Fruit fly (Drosophila melanogaster): ENCODE measurements around the gene Gr93b.

Gene Gr93b

DNA sequence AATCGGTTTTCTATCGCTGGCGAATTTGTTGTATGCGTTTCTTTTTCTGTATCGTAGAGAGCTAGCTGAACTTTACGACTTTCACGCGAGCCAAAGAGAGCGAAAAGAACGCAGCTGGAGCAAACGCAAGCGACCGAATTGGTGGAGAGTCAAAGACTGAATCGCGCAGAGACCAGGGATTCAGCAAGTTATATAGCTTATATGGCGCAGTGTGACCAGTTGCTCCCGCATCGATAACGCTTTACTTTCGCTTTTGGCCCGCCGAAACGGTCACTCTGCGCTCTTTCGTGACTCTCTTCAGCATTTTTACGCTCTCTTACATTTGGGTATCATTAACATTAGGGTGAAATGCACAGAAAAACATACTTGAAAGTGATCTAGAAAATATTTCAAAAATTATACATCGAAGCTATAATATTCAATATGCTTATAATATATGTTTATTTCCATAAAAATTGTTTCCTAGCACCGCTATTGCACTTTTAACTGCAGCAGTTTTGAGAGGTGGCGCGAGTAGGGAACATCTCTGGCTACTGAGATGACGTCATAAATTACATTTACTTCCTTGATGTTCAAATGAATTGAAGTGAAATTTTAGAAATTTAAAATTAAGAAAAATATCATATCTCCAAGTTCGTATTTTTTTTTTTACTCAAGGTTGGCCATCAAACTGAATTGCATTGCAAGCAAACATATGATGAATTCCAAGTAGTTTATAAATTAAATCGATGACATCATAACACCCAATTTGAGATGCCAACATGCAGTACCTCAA is 12.7 kb upstream of the Gr93b start, which contains the start of gene glec (continued):
- peak; percentile 27 for TF ChIP-seq grau (tag; optimal IDR thresholded peaks at IDR 0.05)
- TF ChIP-seq CG31224 (GFP tag; IDR thresholded peaks at IDR 0.05): 0 out of 2 replicates have a peak, but pooled peaks have one; percentile 5
- TF ChIP-seq pho (GFP tag; optimal IDR thresholded peaks at IDR 0.05): no peak
- peak; percentile 45; the same call in 1 of the 2 replicates for TF ChIP-seq ara (GFP tag; IDR thresholded peaks at IDR 0.05)
- peak; percentile 7 for TF ChIP-seq CG1792 (GFP tag; optimal IDR thresholded peaks at IDR 0.05)
- no peak for TF ChIP-seq Hand (GFP tag; optimal IDR thresholded peaks at IDR 0.05)
- TF ChIP-seq crol (GFP tag; IDR thresholded peaks at IDR 0.05): peak; percentile 18; the same call in 1 of the 2 replicates
- 0 out of 2 replicates have a peak, but pooled peaks have one; percentile 6 for TF ChIP-seq esg (GFP tag; conservative IDR thresholded peaks at IDR 0.05)
- peak; percentile 8 for TF ChIP-seq B-H2 (GFP tag; optimal IDR thresholded peaks at IDR 0.05)
- TF ChIP-seq CG4730 (GFP tag; IDR thresholded peaks at IDR 0.05): no peak
- no peak for TF ChIP-seq CG8281 (tag; optimal IDR thresholded peaks at IDR 0.05)
- peak; percentile 6 for TF ChIP-seq CG3281 (GFP tag; optimal IDR thresholded peaks at IDR 0.05)
- TF ChIP-seq dmrt11E (tag; optimal IDR thresholded peaks at IDR 0.05): peak; percentile 56
- no peak for TF ChIP-seq CG10462 (GFP tag; optimal IDR thresholded peaks at IDR 0.05)
- TF ChIP-seq CG17361 (GFP tag; IDR thresholded peaks at IDR 0.05): peak; percentile 70; the same call in 2 of the 3 replicates
- TF ChIP-seq prd (optimal IDR thresholded peaks at IDR 0.05): no peak
- peak; percentile 24; the same call in 2 of the 3 replicates for TF ChIP-seq prd (GFP tag; IDR thresholded peaks at IDR 0.05)
- TF ChIP-seq CG11398 (GFP tag; optimal IDR thresholded peaks at IDR 0.05): no peak
- TF ChIP-seq gfzf (GFP tag; optimal IDR thresholded peaks at IDR 0.05): peak; percentile 92
- peak; percentile 50 for TF ChIP-seq CG7556 (GFP tag; optimal IDR thresholded peaks at IDR 0.05)
- peak; percentile 19; the same call in 1 of the 2 replicates for TF ChIP-seq inv (GFP tag; IDR thresholded peaks at IDR 0.05; ENCODE audit: partially characterized antibody)
- peak; percentile 50; the same call in 2 of the 3 replicates for TF ChIP-seq CG11695 (GFP tag; IDR thresholded peaks at IDR 0.05)
- peak; percentile 16 for TF ChIP-seq trem (tag; optimal IDR thresholded peaks at IDR 0.05)
- TF ChIP-seq Deaf1 (tag; optimal IDR thresholded peaks at IDR 0.05): peak; percentile 34
- TF ChIP-seq dmrt99B (tag; optimal IDR thresholded peaks at IDR 0.05): peak; percentile 21
- TF ChIP-seq dm (GFP tag; optimal IDR thresholded peaks at IDR 0.05): no peak
- peak; percentile 57 for TF ChIP-seq Antp (GFP tag; optimal IDR thresholded peaks at IDR 0.05)
- TF ChIP-seq tio (GFP tag; optimal IDR thresholded peaks at IDR 0.05): peak; percentile 55
- peak; percentile 87 for TF ChIP-seq HLHmδ (GFP tag; optimal IDR thresholded peaks at IDR 0.05)
- peak; percentile 9 for TF ChIP-seq Myb (GFP tag; optimal IDR thresholded peaks at IDR 0.05)
- TF ChIP-seq Med (GFP tag): peak; percentile 93
- TF ChIP-seq D19B (GFP tag; optimal IDR thresholded peaks at IDR 0.05): no peak
- TF ChIP-seq CG14710 (tag; optimal IDR thresholded peaks at IDR 0.05): peak; percentile 6
- TF ChIP-seq Chrac-16 (GFP tag; optimal IDR thresholded peaks at IDR 0.05): peak; percentile 46
- peak; percentile 63 for TF ChIP-seq CG7928 (GFP tag; optimal IDR thresholded peaks at IDR 0.05)
- TF ChIP-seq CG17612 (GFP tag; IDR thresholded peaks at IDR 0.05): no peak
- TF ChIP-seq Rx (GFP tag; IDR thresholded peaks at IDR 0.05): peak; percentile 41; the same call in 1 of the 2 replicates
- peak in 1 of 2 experiments; percentile 54 for TF ChIP-seq Pdp1 (GFP tag; optimal IDR thresholded peaks at IDR 0.05)
- peak; percentile 0 for TF ChIP-seq repo (GFP tag; optimal IDR thresholded peaks at IDR 0.05)
- peak; percentile 55 for TF ChIP-seq zf30C (GFP tag; optimal IDR thresholded peaks at IDR 0.05)
- TF ChIP-seq CG7839 (tag; optimal IDR thresholded peaks at IDR 0.05): peak; percentile 32
- peak; percentile 45; the same call in 1 of the 2 replicates for TF ChIP-seq Adf1 (GFP tag; IDR thresholded peaks at IDR 0.05)
- TF ChIP-seq kni (GFP tag; optimal IDR thresholded peaks at IDR 0.05): peak; percentile 6
- TF ChIP-seq Sox102F (GFP tag; optimal IDR thresholded peaks at IDR 0.05): peak; percentile 36
- peak; percentile 77 for TF ChIP-seq CG12769 (tag; optimal IDR thresholded peaks at IDR 0.05)
- 0 out of 2 replicates have a peak, but pooled peaks have one; percentile 18 for TF ChIP-seq MBD-R2 (GFP tag; IDR thresholded peaks at IDR 0.05)
- TF ChIP-seq HHEX (GFP tag; optimal IDR thresholded peaks at IDR 0.05): peak; percentile 5
- TF ChIP-seq Dfd (GFP tag; optimal IDR thresholded peaks at IDR 0.05): no peak
